Worm (Caenorhabditis elegans) whole organism, late embryonic: ENCODE data around the gene apc-17.

ENCODE experiments used
- ama-1 ChIP-seq: fragments of 150-350 bp; optimal IDR thresholded peaks from 2 replicates; lab custom pipeline; 2014
- dmd-4 ChIP-seq: sonication (generic microtip); optimal IDR thresholded peaks from 2 replicates; lab custom pipeline; 2016; ENCODE audit warnings: borderline replicate concordance, missing genetic modification characterization, missing compliant biosample characterization
- elt-2 ChIP-seq: sonication (generic microtip); optimal IDR thresholded peaks from 2 replicates; lab custom pipeline; 2016; ENCODE audit warnings: missing genetic modification reagents, missing genetic modification characterization, missing compliant biosample characterization
- fax-1 ChIP-seq: sonication (generic microtip); optimal IDR thresholded peaks from 2 replicates; lab custom pipeline; 2016; ENCODE audit warnings: missing genotype, missing genetic modification characterization, missing compliant biosample characterization
- nhr-232 ChIP-seq: sonication (generic microtip); optimal IDR thresholded peaks from 2 replicates; lab custom pipeline; 2016; ENCODE audit warnings: missing genetic modification characterization, missing compliant biosample characterization
- pha-2 ChIP-seq: sonication (generic microtip); optimal IDR thresholded peaks from 2 replicates; lab custom pipeline; 2017; ENCODE audit warnings: mild to moderate bottlenecking, missing genetic modification characterization, missing compliant biosample characterization
- unc-3 ChIP-seq, 2 experiments: fragments of 200-800 bp in 1 of 2; sonication (Bioruptor generic) in 1 of 2; sonication (generic microtip) in 1 of 2; conservative IDR thresholded peaks in 1 of 2; optimal IDR thresholded peaks in 1 of 2; 2 replicates each; pipeline versions ENCODE4 v1.3.6 to Lab custom; 2016 to 2022; ENCODE audit warnings: missing compliant biosample characterization in 2 of 2, missing genetic modification characterization in 2 of 2, missing genetic modification reagents in 1 of 2
- ztf-16 ChIP-seq: sonication (generic microtip); optimal IDR thresholded peaks from 2 replicates; lab custom pipeline; 2017; ENCODE audit warnings: missing genetic modification characterization, missing compliant biosample characterization

DNA sequence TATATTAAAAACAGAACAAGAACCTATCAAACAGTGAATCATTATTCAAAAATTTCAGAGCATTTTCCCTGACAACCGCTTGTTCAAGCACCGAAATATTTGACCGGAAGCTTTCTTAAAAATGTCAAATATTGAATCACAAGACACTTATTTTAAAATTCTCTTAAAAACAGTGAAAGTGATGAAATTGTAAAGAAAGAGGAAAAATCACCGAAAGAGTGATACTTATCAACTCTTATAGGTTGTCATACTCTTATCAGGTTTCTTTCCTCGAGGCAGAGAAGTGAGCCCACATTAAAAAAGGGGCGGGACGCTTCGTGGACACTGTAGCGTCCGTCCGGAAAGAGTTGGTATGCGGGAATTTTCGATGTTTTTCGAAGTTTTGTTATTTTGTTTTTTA lies 45.9 kb downstream of the apc-17 start:
- TF ChIP-seq dmd-4 (tag; lab: Kevin White, UChicago) (no peak), pha-2 (tag; lab: Kevin White, UChicago) (no peak), elt-2 (tag; lab: Kevin White, UChicago) (peak; percentile 48), fax-1 (tag; lab: Kevin White, UChicago) (no peak), ztf-16 (tag; lab: Kevin White, UChicago) (no peak), unc-3 (GFP tag; conservative IDR thresholded peaks at IDR 0.05; lab: Robert Waterston, UW) (no peak), unc-3 (tag; optimal IDR thresholded peaks at IDR 0.05; lab: Kevin White, UChicago) (no peak), ama-1 (lab: Kevin White, UChicago) (no peak), nhr-232 (tag; lab: Kevin White, UChicago) (no peak)
